Worm (Caenorhabditis elegans): ENCODE data around the gene rme-4.

The rme-4 gene

DNA sequence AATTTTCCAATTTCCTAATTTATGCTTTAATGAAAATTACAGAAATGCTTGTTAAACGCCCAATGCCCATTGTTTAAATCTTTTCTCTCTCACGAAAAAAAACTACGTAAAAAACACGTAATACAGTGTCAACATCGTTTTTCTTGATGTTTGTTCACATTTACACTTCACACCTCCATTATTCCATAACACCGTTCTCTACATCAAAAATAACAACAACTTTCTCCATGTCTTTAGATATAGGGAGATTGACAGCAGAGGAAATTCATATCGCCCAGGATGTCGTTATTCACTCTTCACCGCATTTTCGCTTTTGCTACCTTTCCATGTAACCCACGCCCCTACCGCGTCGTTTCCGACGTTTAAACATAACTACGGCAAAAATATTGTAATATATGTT, 21.6 kb downstream of the rme-4 start, which contains the start of gene efhc-1:
Gene efhc-1, plus strand, starts transcription at position 301 of the 400 bp plus-strand sequence.
- TF ChIP-seq pha-4 (tag; optimal IDR thresholded peaks at IDR 0.05): no peak
- no peak for TF ChIP-seq mec-3 (tag; optimal IDR thresholded peaks at IDR 0.05; ENCODE audit: borderline replicate concordance)
- TF ChIP-seq pax-1 (tag; optimal IDR thresholded peaks at IDR 0.05): no peak
- no peak for TF ChIP-seq sdc-2 (tag; optimal IDR thresholded peaks at IDR 0.05)
- TF ChIP-seq sox-2 (GFP tag; IDR thresholded peaks at IDR 0.05): no peak
- no peak for TF ChIP-seq npax-4 (tag; optimal IDR thresholded peaks at IDR 0.05)
- TF ChIP-seq hlh-30 (tag; optimal IDR thresholded peaks at IDR 0.05; ENCODE audit: insufficient read depth): no peak
- no peak for TF ChIP-seq ceh-19 (GFP tag; optimal IDR thresholded peaks at IDR 0.05)
- TF ChIP-seq ceh-30 (tag; optimal IDR thresholded peaks at IDR 0.05): no peak
- no peak for TF ChIP-seq C38D4.7 (GFP tag; optimal IDR thresholded peaks at IDR 0.05)
- TF ChIP-seq nhr-11 (tag; optimal IDR thresholded peaks at IDR 0.05): no peak
- no peak for TF ChIP-seq odd-2 (tag; optimal IDR thresholded peaks at IDR 0.05)
- no peak for TF ChIP-seq elt-2 (tag; optimal IDR thresholded peaks at IDR 0.05)

DNA sequence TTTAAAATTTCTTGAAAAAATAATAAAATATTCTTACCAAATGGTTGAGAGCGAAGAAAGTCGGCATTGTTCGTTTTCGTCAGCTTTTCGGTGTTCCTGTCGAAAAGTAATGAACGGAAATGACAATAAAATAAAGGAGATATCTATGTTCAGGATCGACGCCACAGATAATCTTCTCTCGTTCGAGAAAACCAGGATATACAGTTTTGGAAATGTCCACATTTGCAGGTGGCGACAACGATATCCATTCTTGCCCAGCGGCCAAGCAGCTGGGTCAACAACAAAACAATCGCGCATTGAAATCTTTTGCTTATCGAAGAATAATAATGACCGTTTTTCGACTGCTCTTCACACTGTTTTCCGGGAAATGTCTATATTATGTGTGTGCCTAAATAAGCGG, 24.0 kb downstream of the rme-4 start, which contains the start of gene R07E3.7:
Gene R07E3.7, minus strand, starts transcription at position 101 of the 400 bp plus-strand sequence.
- TF ChIP-seq ama-1 (optimal IDR thresholded peaks at IDR 0.05): no peak
- no peak for TF ChIP-seq madf-2 (tag; optimal IDR thresholded peaks at IDR 0.05)
- no peak for TF ChIP-seq pha-2 (tag; optimal IDR thresholded peaks at IDR 0.05)
- TF ChIP-seq eyg-1 (tag; optimal IDR thresholded peaks at IDR 0.05): no peak
- TF ChIP-seq ceh-19 (GFP tag; optimal IDR thresholded peaks at IDR 0.05): no peak
- no peak for TF ChIP-seq nfya-1 (tag; optimal IDR thresholded peaks at IDR 0.05)
- TF ChIP-seq C38D4.7 (GFP tag; optimal IDR thresholded peaks at IDR 0.05): no peak
- no peak for TF ChIP-seq pqm-1 (tag; optimal IDR thresholded peaks at IDR 0.05)
- TF ChIP-seq tbx-2 (tag; optimal IDR thresholded peaks at IDR 0.05): no peak
- TF ChIP-seq unc-86 (tag; optimal IDR thresholded peaks at IDR 0.05): no peak
- TF ChIP-seq ahr-1 (tag; optimal IDR thresholded peaks at IDR 0.05): no peak
- TF ChIP-seq fax-1 (tag; optimal IDR thresholded peaks at IDR 0.05): no peak

DNA sequence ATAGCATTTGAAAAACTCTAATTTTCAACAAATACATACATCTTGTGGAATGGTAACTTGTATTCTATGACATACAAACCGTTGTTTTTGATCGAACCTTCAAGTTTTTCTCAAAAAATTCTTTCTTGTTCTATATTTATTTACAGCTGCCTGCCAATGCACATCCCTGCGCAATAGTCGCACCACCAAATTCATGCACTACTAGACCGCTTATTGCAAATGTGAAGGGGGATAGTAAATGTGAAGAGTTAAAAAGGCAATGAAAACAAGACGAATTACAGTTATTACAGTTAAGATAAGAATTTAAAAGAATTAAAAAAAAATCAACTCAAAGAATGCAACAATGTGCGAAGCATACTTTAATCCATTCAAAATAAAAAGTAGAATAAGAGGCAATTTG, 25.8 kb downstream of the rme-4 start:
- TF ChIP-seq sdc-2 (tag; optimal IDR thresholded peaks at IDR 0.05) (peak; percentile 92), ceh-18 (tag; optimal IDR thresholded peaks at IDR 0.05) (no peak)

DNA sequence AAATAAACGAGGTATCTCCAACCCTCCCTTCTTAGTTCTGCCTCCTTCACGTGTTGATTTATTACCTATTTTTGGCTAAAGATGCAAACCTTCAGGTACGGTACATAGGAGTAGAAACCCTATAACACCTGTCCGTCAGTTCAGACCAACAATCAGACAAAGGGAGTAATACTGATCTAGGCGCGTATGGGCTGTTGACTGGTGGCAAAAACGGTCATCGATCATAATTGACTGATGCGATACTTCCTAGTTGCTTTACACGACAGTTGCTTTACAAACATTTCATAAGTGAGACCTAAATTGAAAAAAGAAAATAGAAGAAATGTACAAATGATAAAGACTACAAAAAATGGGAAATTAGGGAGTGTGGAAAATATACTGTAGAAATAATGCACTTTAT, 29.5 kb downstream of the rme-4 start:
- TF ChIP-seq ahr-1 (tag; optimal IDR thresholded peaks at IDR 0.05): no peak

DNA sequence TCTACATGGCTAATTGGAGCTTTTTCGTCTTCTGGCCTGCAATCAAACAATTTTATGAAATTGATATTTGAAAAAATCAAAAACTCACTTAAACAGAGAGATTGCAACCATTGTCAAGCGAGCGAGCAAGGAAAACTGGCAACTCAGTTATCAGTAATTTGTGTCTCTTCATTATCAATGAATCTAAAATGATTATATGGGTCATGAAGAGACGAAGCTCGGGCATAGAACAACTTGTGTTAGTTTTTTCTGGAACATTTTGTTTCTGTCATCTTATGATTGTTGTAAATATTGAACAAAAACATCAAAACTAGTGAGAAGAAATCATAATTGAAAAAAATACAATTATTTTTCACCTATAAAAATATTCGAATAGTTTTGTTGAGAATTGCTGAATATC, 38.7 kb downstream of the rme-4 start, which contains the start of gene R07E3.1:
Gene R07E3.1, minus strand, starts transcription at position 176 of the 400 bp plus-strand sequence.
- TF ChIP-seq sdc-2 (tag; optimal IDR thresholded peaks at IDR 0.05): no peak
- TF ChIP-seq unc-42 (tag; optimal IDR thresholded peaks at IDR 0.05): no peak
- TF ChIP-seq Y22D7AL.16 (tag; optimal IDR thresholded peaks at IDR 0.05): no peak
- TF ChIP-seq fkh-10 (GFP tag; optimal IDR thresholded peaks at IDR 0.05): no peak
- TF ChIP-seq unc-55 (GFP tag; optimal IDR thresholded peaks at IDR 0.05): no peak
- TF ChIP-seq elt-2 (tag; optimal IDR thresholded peaks at IDR 0.05): peak; percentile 67

DNA sequence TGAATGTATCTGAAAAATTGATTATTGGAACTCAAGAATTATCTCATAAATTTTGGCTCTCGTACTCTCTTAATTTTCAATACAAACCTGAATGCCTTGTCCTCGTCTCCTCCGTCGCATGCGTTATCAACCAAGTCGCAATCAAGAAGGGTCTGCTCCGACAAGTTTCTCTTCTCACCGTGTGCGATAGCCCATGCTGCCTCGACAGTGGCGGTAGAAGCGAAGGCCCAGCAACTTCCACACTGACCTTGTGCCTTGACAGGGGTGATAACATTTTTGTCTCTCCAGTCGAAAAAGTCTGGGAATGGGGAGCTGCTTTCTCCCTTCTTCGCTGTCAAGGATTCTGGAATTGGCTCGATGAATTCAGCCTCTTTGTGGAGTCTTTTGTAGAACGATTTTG, 39.6 kb downstream of the rme-4 start:
- TF ChIP-seq pqm-1 (tag; optimal IDR thresholded peaks at IDR 0.05) (no peak), elt-2 (tag; optimal IDR thresholded peaks at IDR 0.05) (peak; percentile 54), ceh-45 (GFP tag; IDR thresholded peaks at IDR 0.05) (no peak), sox-4 (tag; optimal IDR thresholded peaks at IDR 0.05) (no peak)

DNA sequence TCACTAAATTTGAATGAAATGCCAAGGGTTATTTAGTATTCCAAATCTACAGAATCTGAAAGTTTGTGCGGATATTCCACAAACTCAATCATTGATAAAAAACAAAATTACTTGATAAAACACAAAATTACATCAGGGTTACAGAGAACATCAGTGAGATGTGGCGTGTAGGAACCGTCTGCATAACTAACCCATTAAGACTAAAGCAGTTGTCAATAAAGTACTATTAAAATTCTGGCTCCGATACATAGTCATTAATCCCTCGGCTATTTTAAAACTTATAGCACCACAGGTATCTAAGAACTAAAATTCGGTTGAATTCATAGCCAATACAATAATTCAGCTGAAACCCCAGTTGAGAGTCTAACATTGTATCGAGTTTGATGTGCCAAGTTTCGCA, 40.9 kb downstream of the rme-4 start:
- TF ChIP-seq K02D7.2 (tag; optimal IDR thresholded peaks at IDR 0.05): no peak
- no peak for TF ChIP-seq ref-2 (tag; optimal IDR thresholded peaks at IDR 0.05)
- no peak for TF ChIP-seq Y22D7AL.16 (tag; optimal IDR thresholded peaks at IDR 0.05)
- TF ChIP-seq C38D4.7 (GFP tag; optimal IDR thresholded peaks at IDR 0.05): no peak
- TF ChIP-seq fax-1 (tag; optimal IDR thresholded peaks at IDR 0.05): no peak
- TF ChIP-seq ceh-22 (tag; optimal IDR thresholded peaks at IDR 0.05): no peak
- TF ChIP-seq elt-2 (tag; optimal IDR thresholded peaks at IDR 0.05): no peak
- no peak for TF ChIP-seq ceh-30 (tag; optimal IDR thresholded peaks at IDR 0.05)
- TF ChIP-seq hlh-6 (tag; optimal IDR thresholded peaks at IDR 0.05): no peak
- no peak for TF ChIP-seq sox-4 (tag; optimal IDR thresholded peaks at IDR 0.05)
- TF ChIP-seq madf-2 (tag; optimal IDR thresholded peaks at IDR 0.05): no peak
- TF ChIP-seq syd-9 (tag; optimal IDR thresholded peaks at IDR 0.05): no peak
- TF ChIP-seq hlh-8 (tag; optimal IDR thresholded peaks at IDR 0.05): no peak
- no peak for TF ChIP-seq hlh-13 (GFP tag; optimal IDR thresholded peaks at IDR 0.05)
- TF ChIP-seq ceh-14 (tag; optimal IDR thresholded peaks at IDR 0.05): no peak
- no peak for TF ChIP-seq T23F11.4 (GFP tag; optimal IDR thresholded peaks at IDR 0.05)
- TF ChIP-seq unc-86 (tag; optimal IDR thresholded peaks at IDR 0.05): no peak
- no peak for TF ChIP-seq lin-11 (tag; optimal IDR thresholded peaks at IDR 0.05)

All from whole organism, late embryonic.